Worm (Caenorhabditis elegans) whole organism, L2 larva: ENCODE data around the gene flp-19.

Experiments used
- F13H6.1 ChIP-seq: sonication (generic microtip); optimal IDR thresholded peaks from 2 replicates; lab custom pipeline; 2016; ENCODE audit warnings: missing genetic modification characterization, missing compliant biosample characterization
- ama-1 ChIP-seq: fragments of 150-350 bp; optimal IDR thresholded peaks from 2 replicates; lab custom pipeline; 2018; ENCODE audit warnings: inconsistent platforms
- mdl-1 ChIP-seq, 2 experiments: fragments of 150-350 bp in 1 of 2; sonication (generic microtip) in 1 of 2; optimal IDR thresholded peaks; 2 replicates each; lab custom pipeline; 2017; ENCODE audit warnings: missing biosample characterization in 2 of 2, missing genetic modification characterization in 2 of 2
- nhr-25 ChIP-seq: fragments of 150-350 bp; sonication (generic microtip); optimal IDR thresholded peaks from 3 replicates; lab custom pipeline; 2014; ENCODE audit warnings: missing biosample characterization, missing genetic modification characterization
- unc-39 ChIP-seq: fragments of 150-350 bp; optimal IDR thresholded peaks from 2 replicates; lab custom pipeline; 2014; ENCODE audit warnings: missing biosample characterization, missing genetic modification characterization
- ztf-11 ChIP-seq: sonication (generic microtip); optimal IDR thresholded peaks from 2 replicates; lab custom pipeline; 2017; ENCODE audit warnings: missing biosample characterization, missing genetic modification characterization

DNA sequence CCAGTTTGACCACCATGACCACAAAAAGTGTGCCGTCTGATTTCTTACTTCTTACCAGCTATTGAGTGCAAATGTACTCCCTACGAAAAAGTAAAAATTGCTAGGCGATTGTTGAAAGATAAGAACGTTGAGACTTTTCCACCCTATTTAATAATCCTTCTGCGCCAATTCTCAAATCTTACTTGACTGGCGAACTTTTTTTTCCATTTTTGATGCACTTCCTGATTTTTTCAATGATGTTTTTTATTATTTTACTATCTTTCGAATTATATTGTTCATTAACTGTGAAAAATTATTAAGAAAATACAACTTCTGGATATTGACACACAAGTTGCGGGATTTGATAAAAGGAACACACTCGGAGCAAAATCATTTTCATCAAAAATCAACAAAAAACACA, 31.1 kb downstream of the flp-19 start, which contains the start of gene daf-12:
- TF ChIP-seq ama-1 (lab: Kevin White, UChicago) (no peak), F13H6.1 (tag; lab: Kevin White, UChicago) (no peak), mdl-1 (tag; optimal IDR thresholded peaks at IDR 0.05; lab: Kevin White, UChicago) (no peak), ztf-11 (tag; lab: Kevin White, UChicago) (no peak), unc-39 (no peak), nhr-25 (tag; lab: Kevin White, UChicago) (no peak)
